Worm (Caenorhabditis elegans): ENCODE results near the gene F26G1.2.

F26G1.2 gene

DNA sequence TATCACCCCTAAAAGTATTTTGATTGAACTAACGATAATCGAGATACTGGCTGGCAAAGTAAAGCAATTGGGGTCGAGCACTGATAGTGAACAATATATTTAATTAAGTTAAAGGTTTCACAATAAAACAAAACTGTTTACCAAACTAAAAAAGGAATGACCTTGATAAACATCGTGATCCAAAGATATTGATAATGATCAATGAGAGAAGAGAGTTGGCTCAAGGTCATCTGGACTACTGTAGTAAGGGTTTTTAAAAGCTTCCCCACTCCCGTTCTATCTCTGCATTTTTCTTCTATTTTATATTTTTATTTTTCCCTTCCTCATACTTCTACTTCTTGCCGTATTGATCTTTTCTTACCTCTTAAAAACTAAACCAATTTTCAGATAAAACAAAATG lies 13.3 kb upstream of the F26G1.2 start, which contains the start of gene F41C3.2 (continued):
- TF ChIP-seq ztf-11 (tag; optimal IDR thresholded peaks at IDR 0.05) (no peak), alr-1 (tag; optimal IDR thresholded peaks at IDR 0.05; ENCODE audit: borderline replicate concordance) (no peak), lsy-2 (tag; optimal IDR thresholded peaks at IDR 0.05) (peak in 1 of 2 experiments; percentile 58), unc-30 (tag; optimal IDR thresholded peaks at IDR 0.05) (no peak), ets-5 (GFP tag; IDR thresholded peaks at IDR 0.05) (no peak), ceh-82 (tag; optimal IDR thresholded peaks at IDR 0.05) (no peak)

- TF ChIP-seq nhr-85 (tag) (peak; percentile 8), lir-3 (tag; optimal IDR thresholded peaks at IDR 0.05; ENCODE audit: poor library complexity) (no peak)
These were observed 10.6 kb upstream of the F26G1.2 start, which contains the start of gene F41C3.1 for ce11 chrII:4752257-4752728. Gene F41C3.1 (plus strand): TSS chrII:4752307.

DNA sequence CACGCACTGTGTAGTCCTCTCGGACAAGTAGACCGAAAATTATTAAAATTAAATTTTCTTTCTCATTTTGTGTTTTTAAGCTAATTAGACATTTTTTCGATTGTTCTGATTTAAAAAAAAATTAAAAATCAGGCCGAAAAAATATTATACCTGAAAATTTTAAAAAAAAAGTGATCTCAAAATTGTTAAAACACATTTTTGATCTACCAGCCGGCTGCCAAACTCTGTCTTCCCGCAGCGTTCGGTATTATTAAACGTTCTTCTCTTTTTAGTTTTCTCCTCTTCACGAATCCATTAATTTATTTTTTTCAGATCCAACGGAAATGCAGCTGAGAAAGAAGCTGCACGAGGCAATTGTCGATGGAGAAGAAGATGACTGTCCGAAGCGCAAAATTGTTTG lies 9.7 kb upstream of the F26G1.2 start, which contains the start of gene C27D9.1:
Gene C27D9.1, plus strand, starts transcription at position 281 of the 400 bp plus-strand sequence.
- TF ChIP-seq unc-130 (tag; optimal IDR thresholded peaks at IDR 0.05) (no peak), nhr-19 (GFP tag; conservative IDR thresholded peaks at IDR 0.05) (no peak), sox-4 (tag; optimal IDR thresholded peaks at IDR 0.05) (no peak), skn-1 (tag; optimal IDR thresholded peaks at IDR 0.05) (no peak), C16A3.4 (tag; optimal IDR thresholded peaks at IDR 0.05) (no peak), tlp-1 (tag; optimal IDR thresholded peaks at IDR 0.05) (no peak), sup-37 (GFP tag; optimal IDR thresholded peaks at IDR 0.05) (no peak), nhr-28 (tag; optimal IDR thresholded peaks at IDR 0.05) (no peak), pax-3 (tag; optimal IDR thresholded peaks at IDR 0.05) (no peak), dpl-1 (GFP tag; optimal IDR thresholded peaks at IDR 0.05) (no peak), nhr-12 (tag; optimal IDR thresholded peaks at IDR 0.05) (no peak), elt-2 (tag; optimal IDR thresholded peaks at IDR 0.05) (no peak)

DNA sequence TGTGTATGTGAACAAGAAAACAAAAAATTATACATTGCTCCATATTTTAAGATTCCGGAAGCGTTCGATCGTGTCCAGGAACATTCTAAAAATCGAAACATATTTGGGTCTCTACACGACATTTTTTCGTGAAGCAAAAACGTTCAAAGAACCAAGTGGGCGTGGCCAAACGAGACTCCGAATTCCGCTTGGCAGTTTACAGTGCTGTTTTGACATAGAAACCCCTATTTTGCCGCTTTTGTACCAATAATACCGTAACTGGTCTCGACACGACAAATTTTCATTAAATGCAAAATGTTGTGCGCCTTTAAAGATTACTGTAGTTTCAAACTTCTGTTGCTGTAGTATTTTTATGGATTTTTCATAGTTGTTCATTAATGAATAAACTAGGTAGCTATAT lies 7.2 kb upstream of the F26G1.2 start:
- TF ChIP-seq unc-62 (GFP tag; optimal IDR thresholded peaks at IDR 0.05) (no peak), efl-3 (GFP tag; optimal IDR thresholded peaks at IDR 0.05) (no peak), tbx-2 (tag; optimal IDR thresholded peaks at IDR 0.05) (no peak), alr-1 (tag; optimal IDR thresholded peaks at IDR 0.05; ENCODE audit: borderline replicate concordance) (no peak), mdl-1 (tag; optimal IDR thresholded peaks at IDR 0.05) (no peak), efl-1 (optimal IDR thresholded peaks at IDR 0.05) (no peak), efl-1 (GFP tag; optimal IDR thresholded peaks at IDR 0.05 in 1 of 2) (no peak), grh-1 (GFP tag; IDR thresholded peaks at IDR 0.05) (no peak), mep-1 (tag; optimal IDR thresholded peaks at IDR 0.05) (no peak), xbp-1 (tag; optimal IDR thresholded peaks at IDR 0.05) (no peak), nhr-11 (tag; optimal IDR thresholded peaks at IDR 0.05) (no peak), snpc-4 (tag; optimal IDR thresholded peaks at IDR 0.05) (no peak)

DNA sequence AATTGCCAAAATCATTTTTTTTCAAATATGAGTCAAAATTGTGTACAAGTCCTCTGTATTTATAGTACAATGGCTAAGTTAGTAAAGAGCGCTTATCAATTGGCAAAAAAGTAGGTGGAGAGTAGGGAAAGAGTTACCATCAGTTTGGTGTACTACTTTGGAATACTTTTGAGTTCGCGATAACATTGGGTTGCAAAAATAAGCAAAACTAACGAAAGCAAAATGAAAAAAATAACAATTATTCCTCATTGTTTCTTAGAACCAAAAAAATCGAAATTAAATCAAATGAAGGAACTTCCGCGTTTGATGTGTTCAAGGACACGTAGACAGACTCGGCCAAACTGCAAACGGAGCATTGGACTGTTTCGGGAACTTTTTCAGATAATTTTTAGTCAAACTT lies 6.1 kb upstream of the F26G1.2 start, which contains the start of gene C27D9.2:
Gene C27D9.2, minus strand, starts transcription at position 101 of the 400 bp plus-strand sequence.
- no peak for TF ChIP-seq nhr-11 (tag; optimal IDR thresholded peaks at IDR 0.05)
- TF ChIP-seq ceh-82 (tag; optimal IDR thresholded peaks at IDR 0.05): no peak
- no peak for TF ChIP-seq ztf-11 (tag; optimal IDR thresholded peaks at IDR 0.05)
- TF ChIP-seq egl-27 (tag; optimal IDR thresholded peaks at IDR 0.05): no peak
- no peak for TF ChIP-seq hpl-2 (GFP tag; optimal IDR thresholded peaks at IDR 0.05)
- TF ChIP-seq ceh-63 (GFP tag; optimal IDR thresholded peaks at IDR 0.05): no peak
- no peak for TF ChIP-seq sptf-1 (tag; optimal IDR thresholded peaks at IDR 0.05)
- TF ChIP-seq ces-1 (GFP tag; optimal IDR thresholded peaks at IDR 0.05): no peak
- TF ChIP-seq ama-1 (optimal IDR thresholded peaks at IDR 0.05): no peak
- no peak for TF ChIP-seq efl-1 (optimal IDR thresholded peaks at IDR 0.05)
- no peak for TF ChIP-seq efl-1 (GFP tag; optimal IDR thresholded peaks at IDR 0.05 in 1 of 2)

All from whole organism, L1 larva.